Worm (Caenorhabditis elegans) whole organism, L4 larva: ENCODE measurements around the gene srx-10.

Experiments used
- ama-1 ChIP-seq: fragments of 150-350 bp; optimal IDR thresholded peaks from 2 replicates; lab custom pipeline; 2014; ENCODE audit warnings: inconsistent platforms, mixed read lengths
- ctbp-1 ChIP-seq: fragments of 200-800 bp; sonication (Bioruptor generic); IDR thresholded peaks from 2 replicates; pipeline ENCODE4 v1.3.6; 2022; ENCODE audit warnings: missing genetic modification reagents, missing genetic modification characterization, missing compliant biosample characterization
- daf-16 ChIP-seq, 3 experiments: sonication (generic microtip); optimal IDR thresholded peaks; 2 replicates each; lab custom pipeline; 2016 to 2017; ENCODE audit warnings: missing genetic modification characterization in 3 of 3, missing genetic modification reagents in 3 of 3, mild to moderate bottlenecking in 2 of 3, missing compliant biosample characterization in 2 of 3, missing biosample characterization in 1 of 3, moderate library complexity in 1 of 3
- dmd-8 ChIP-seq: fragments of 200-800 bp; sonication (Bioruptor generic); IDR thresholded peaks from 2 replicates; pipeline ENCODE4 v1.3.6; 2022; ENCODE audit warnings: missing genetic modification characterization, missing compliant biosample characterization
- dpl-1 ChIP-seq: fragments of 150-350 bp; optimal IDR thresholded peaks from 2 replicates; lab custom pipeline; 2014; ENCODE audit warnings: missing biosample characterization, missing genetic modification reagents, missing genetic modification characterization
- mes-2 ChIP-seq: sonication (generic microtip); optimal IDR thresholded peaks from 2 replicates; lab custom pipeline; 2016; ENCODE audit warnings: missing genotype, mild to moderate bottlenecking, missing genetic modification characterization, missing compliant biosample characterization; ENCODE audit not compliant: poor library complexity, severe bottlenecking
- nhr-42 ChIP-seq: fragments of 200-800 bp; sonication (Bioruptor generic); IDR thresholded peaks from 2 replicates; pipeline ENCODE4 v1.3.6; 2022; ENCODE audit warnings: missing genetic modification characterization, missing compliant biosample characterization
- nhr-6 ChIP-seq: fragments of 150-350 bp; optimal IDR thresholded peaks from 2 replicates; lab custom pipeline; 2014; ENCODE audit warnings: missing biosample characterization, missing genetic modification characterization
- nhr-77 ChIP-seq: fragments of 150-350 bp; optimal IDR thresholded peaks from 2 replicates; lab custom pipeline; 2014; ENCODE audit warnings: missing biosample characterization, missing genetic modification characterization
- pha-4 ChIP-seq, 2 experiments: fragments of 150-350 bp in 1 of 2; fragments of 200-800 bp in 1 of 2; sonication (Bioruptor generic) in 1 of 2; IDR thresholded peaks in 1 of 2; optimal IDR thresholded peaks in 1 of 2; 2 replicates each; pipeline versions ENCODE4 v1.3.6 to Lab custom; 2014 to 2022; ENCODE audit warnings: missing genetic modification characterization in 2 of 2, missing genetic modification reagents in 2 of 2, missing biosample characterization in 1 of 2, missing compliant biosample characterization in 1 of 2
- skn-1 ChIP-seq: fragments of 150-350 bp; optimal IDR thresholded peaks from 2 replicates; lab custom pipeline; 2014; ENCODE audit warnings: missing biosample characterization, missing genetic modification characterization
- unc-62 ChIP-seq, 3 experiments: fragments of 150-350 bp in 1 of 3; sonication (generic microtip); optimal IDR thresholded peaks in 2 of 3; peaks in 1 of 3; 1 replicate in 1 of 3; 2 replicates in 2 of 3; lab custom pipeline; 2014 to 2017; ENCODE audit warnings: missing biosample characterization in 3 of 3, missing genetic modification characterization in 3 of 3, missing genetic modification reagents in 3 of 3, missing genotype in 1 of 3
- ztf-7 ChIP-seq: fragments of 150-350 bp; optimal IDR thresholded peaks from 2 replicates; lab custom pipeline; 2014; ENCODE audit warnings: missing biosample characterization, missing genetic modification characterization

ce11 chrV:13961927-13962419 lies 15.7 kb upstream of the srx-10 start, which contains the start of the genes algn-13 and R10D12.13:
- TF ChIP-seq nhr-6 (tag; lab: Kevin White, UChicago) = peak; percentile 35
- TF ChIP-seq skn-1 (tag; lab: Kevin White, UChicago) = no peak
- no peak for TF ChIP-seq unc-62 (GFP tag; optimal IDR thresholded peaks at IDR 0.05 in 1 of 2; lab: Kevin White, UChicago)
- no peak for TF ChIP-seq unc-62 (tag; optimal IDR thresholded peaks at IDR 0.05; lab: Kevin White, UChicago)
- peak; percentile 43; the same call in 1 of the 2 replicates for TF ChIP-seq ctbp-1
- peak; percentile 93 for TF ChIP-seq mes-2 (tag; lab: Kevin White, UChicago)
- peak; percentile 70 for TF ChIP-seq dpl-1 (GFP tag; lab: Kevin White, UChicago)
- TF ChIP-seq daf-16 (GFP tag; optimal IDR thresholded peaks at IDR 0.05; lab: Kevin White, UChicago) = no peak
- peak; percentile 27 for TF ChIP-seq daf-16 (tag; optimal IDR thresholded peaks at IDR 0.05; lab: Kevin White, UChicago)
- no peak for TF ChIP-seq ztf-7 (tag; lab: Kevin White, UChicago)
- TF ChIP-seq dmd-8 (GFP tag; lab: Robert Waterston, UW) = no peak
- TF ChIP-seq nhr-77 (tag; lab: Kevin White, UChicago) = no peak
- TF ChIP-seq pha-4 (GFP tag; IDR thresholded peaks at IDR 0.05; lab: Robert Waterston, UW) = peak; percentile 73; the same call in 1 of the 2 replicates
- TF ChIP-seq pha-4 (tag; optimal IDR thresholded peaks at IDR 0.05; lab: Kevin White, UChicago) = no peak
- TF ChIP-seq nhr-42 = no peak
- TF ChIP-seq ama-1 (lab: Kevin White, UChicago) = no peak
